Fruit fly (Drosophila melanogaster): Measurements from ENCODE around the gene Srp14.

DNA sequence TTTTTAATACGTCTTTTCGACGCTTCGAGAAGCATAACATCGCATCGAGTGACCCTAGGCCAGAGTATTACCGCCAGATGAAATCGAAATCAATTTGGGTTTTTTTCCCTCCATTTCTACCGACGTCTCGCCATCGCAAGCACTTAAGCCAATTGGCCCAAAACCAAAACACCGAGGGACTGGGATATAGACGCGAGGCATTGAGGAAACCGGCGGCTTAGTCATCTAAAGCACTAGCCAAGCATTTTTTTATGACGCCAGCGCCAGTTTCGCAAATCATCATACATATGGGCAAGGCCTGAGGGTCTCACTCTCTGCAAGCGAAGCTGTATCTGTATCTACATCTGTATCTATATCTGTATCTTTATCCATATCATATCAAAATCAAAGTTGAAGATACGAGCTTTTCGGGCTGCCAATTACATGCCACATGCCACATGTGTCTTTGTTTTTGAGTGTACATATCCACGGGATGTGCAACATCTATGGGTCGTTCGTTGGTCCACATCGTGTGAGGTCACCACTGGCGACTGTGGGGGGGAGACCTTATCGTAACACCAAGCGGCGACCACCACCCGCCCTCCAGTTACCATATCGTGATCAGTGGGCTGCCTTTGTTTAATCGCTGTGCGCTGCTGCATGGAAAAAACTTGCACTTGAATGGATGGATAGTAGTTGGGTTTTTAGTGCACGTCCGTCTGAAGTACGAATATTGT lies 12.2 kb upstream of the Srp14 start:
- TF ChIP-seq dsx (GFP tag; optimal IDR thresholded peaks at IDR 0.05; ENCODE audit: poor library complexity, severe bottlenecking), result no peak
- TF ChIP-seq Sox14 (GFP tag; optimal IDR thresholded peaks at IDR 0.05), result no peak
- no peak for TF ChIP-seq CG15336 (GFP tag; IDR thresholded peaks at IDR 0.05)

Measured in whole organism, prepupa.